Worm (Caenorhabditis elegans): ENCODE data around the gene hpo-30.

ce11 chrV:12296794-12297193, 13.4 kb downstream of the hpo-30 start:
- TF ChIP-seq madf-8 (GFP tag; conservative IDR thresholded peaks at IDR 0.05) (no peak), rec-8 (tag; optimal IDR thresholded peaks at IDR 0.05) (no peak)
